Fruit fly (Drosophila melanogaster): Measurements from ENCODE around the gene milt.

Gene milt

dm6 chr2L:7043039-7043905, 5.6 kb downstream of the milt start (continued):
- TF ChIP-seq Optix (GFP tag; IDR thresholded peaks at IDR 0.05) (0 out of 3 replicates have a peak, but pooled peaks have one; percentile 45), tgo (GFP tag; IDR thresholded peaks at IDR 0.05) (no peak), CG34224 (GFP tag; IDR thresholded peaks at IDR 0.05; ENCODE audit: partially characterized antibody) (no peak), ems (GFP tag; optimal IDR thresholded peaks at IDR 0.05) (no peak), HmgD (GFP tag; optimal IDR thresholded peaks at IDR 0.05) (no peak), HLH4C (GFP tag; IDR thresholded peaks at IDR 0.05; ENCODE audit: partially characterized antibody) (no peak), H15 (GFP tag; IDR thresholded peaks at IDR 0.05) (0 out of 3 replicates have a peak, but pooled peaks have one; percentile 22), sd (tag; optimal IDR thresholded peaks at IDR 0.05) (peak; percentile 90), CG12942 (GFP tag; optimal IDR thresholded peaks at IDR 0.05) (peak; percentile 2), CG3407 (GFP tag; optimal IDR thresholded peaks at IDR 0.05) (peak; percentile 61), CG8281 (tag; optimal IDR thresholded peaks at IDR 0.05) (no peak), otp (GFP tag; IDR thresholded peaks at IDR 0.05) (peak; percentile 73), pho (GFP tag; optimal IDR thresholded peaks at IDR 0.05) (no peak), ewg (GFP tag; optimal IDR thresholded peaks at IDR 0.05) (peak; percentile 23), grau (tag; optimal IDR thresholded peaks at IDR 0.05) (peak; percentile 85), CG14710 (tag; optimal IDR thresholded peaks at IDR 0.05) (no peak), ro (GFP tag; IDR thresholded peaks at IDR 0.05) (no peak), en (GFP tag; optimal IDR thresholded peaks at IDR 0.05) (no peak), CG10431 (GFP tag; optimal IDR thresholded peaks at IDR 0.05) (peak; percentile 58), dysf (GFP tag; IDR thresholded peaks at IDR 0.05) (no peak), toy (GFP tag; IDR thresholded peaks at IDR 0.05) (no peak), Stat92E (GFP tag; optimal IDR thresholded peaks at IDR 0.05) (no peak), yki (optimal IDR thresholded peaks at IDR 0.05) (no peak), CG16813 (GFP tag; IDR thresholded peaks at IDR 0.05; ENCODE audit: partially characterized antibody) (no peak), tna (GFP tag; IDR thresholded peaks at IDR 0.05; ENCODE audit: partially characterized antibody) (no peak), jumu (GFP tag; optimal IDR thresholded peaks at IDR 0.05) (no peak), CG15514 (GFP tag; optimal IDR thresholded peaks at IDR 0.05) (peak; percentile 11), ato (GFP tag; IDR thresholded peaks at IDR 0.05; ENCODE audit: partially characterized antibody) (no peak), tin (GFP tag; optimal IDR thresholded peaks at IDR 0.05) (no peak), CG11723 (GFP tag; optimal IDR thresholded peaks at IDR 0.05) (peak; percentile 51), CG10274 (GFP tag; optimal IDR thresholded peaks at IDR 0.05) (no peak), Adf1 (GFP tag; IDR thresholded peaks at IDR 0.05) (no peak), p53 (GFP tag; optimal IDR thresholded peaks at IDR 0.05) (no peak), Max (GFP tag; optimal IDR thresholded peaks at IDR 0.05) (no peak), CG1603 (tag; optimal IDR thresholded peaks at IDR 0.05) (peak; percentile 44), CG15479 (GFP tag; optimal IDR thresholded peaks at IDR 0.05) (peak; percentile 31), CG7556 (GFP tag; optimal IDR thresholded peaks at IDR 0.05) (peak; percentile 31), CG13775 (GFP tag; optimal IDR thresholded peaks at IDR 0.05) (peak; percentile 6), CG15601 (tag; optimal IDR thresholded peaks at IDR 0.05) (peak; percentile 61), Poxn (GFP tag; IDR thresholded peaks at IDR 0.05) (no peak), insv (GFP tag; optimal IDR thresholded peaks at IDR 0.05) (no peak), CG9876 (GFP tag; optimal IDR thresholded peaks at IDR 0.05) (no peak), Hmx (GFP tag; optimal IDR thresholded peaks at IDR 0.05) (no peak), bbx (GFP tag; IDR thresholded peaks at IDR 0.05; ENCODE audit: partially characterized antibody) (no peak), CG4617 (GFP tag; optimal IDR thresholded peaks at IDR 0.05; ENCODE audit: borderline replicate concordance) (no peak), Bgb (GFP tag; IDR thresholded peaks at IDR 0.05; ENCODE audit: partially characterized antibody) (no peak), CG7839 (tag; optimal IDR thresholded peaks at IDR 0.05) (peak; percentile 27), pb (GFP tag; optimal IDR thresholded peaks at IDR 0.05) (no peak)
